Fruit fly (Drosophila melanogaster): Measurements from ENCODE around the gene CG1265.

- no peak for TF ChIP-seq woc (GFP tag; optimal IDR thresholded peaks at IDR 0.05)
- TF ChIP-seq fru (GFP tag; optimal IDR thresholded peaks at IDR 0.05), result no peak
- TF ChIP-seq rgr (GFP tag; optimal IDR thresholded peaks at IDR 0.05), result no peak
- TF ChIP-seq OdsH (GFP tag; optimal IDR thresholded peaks at IDR 0.05), result no peak
- TF ChIP-seq foxo (GFP tag; optimal IDR thresholded peaks at IDR 0.05), result no peak
- TF ChIP-seq Myc (optimal IDR thresholded peaks at IDR 0.05), result no peak
Observed at dm6 chr3L:4269208-4269607, 14.6 kb downstream of the CG1265 start.

All from whole organism, wandering third instar larva.